Worm (Caenorhabditis elegans) whole organism, mixed stage, embryonic: ENCODE data around the gene dod-22.

Experiments
- elt-3 ChIP-seq: fragments of 150-350 bp; optimal IDR thresholded peaks from 2 replicates; lab custom pipeline; 2014; ENCODE audit warnings: missing biosample characterization, missing genetic modification characterization
- flh-1 ChIP-seq: fragments of 200-800 bp; sonication (Bioruptor generic); optimal IDR thresholded peaks from 2 replicates; lab custom pipeline; 2018; ENCODE audit warnings: mild to moderate bottlenecking, missing genetic modification characterization, moderate library complexity, missing compliant biosample characterization
- mab-5 ChIP-seq: fragments of 150-350 bp; optimal IDR thresholded peaks from 2 replicates; lab custom pipeline; 2014; ENCODE audit warnings: missing biosample characterization, missing genetic modification characterization
- nhr-237 ChIP-seq: fragments of 150-350 bp; optimal IDR thresholded peaks from 2 replicates; lab custom pipeline; 2014; ENCODE audit warnings: missing biosample characterization, missing genetic modification characterization
- nhr-28 ChIP-seq: fragments of 150-350 bp; optimal IDR thresholded peaks from 2 replicates; lab custom pipeline; 2014; ENCODE audit warnings: missing biosample characterization, missing genetic modification characterization
- nhr-76 ChIP-seq: sonication (generic microtip); optimal IDR thresholded peaks from 2 replicates; lab custom pipeline; 2017; ENCODE audit warnings: missing biosample characterization, missing genetic modification characterization
- tbx-8 ChIP-seq: fragments of 200-800 bp; sonication (Bioruptor generic); optimal IDR thresholded peaks from 2 replicates; lab custom pipeline; 2018; ENCODE audit warnings: mild to moderate bottlenecking, missing genetic modification characterization, moderate library complexity, missing compliant biosample characterization
- unc-39 ChIP-seq: fragments of 150-350 bp; optimal IDR thresholded peaks from 2 replicates; lab custom pipeline; 2014; ENCODE audit warnings: missing biosample characterization, missing genetic modification characterization
- unc-62 ChIP-seq: fragments of 150-350 bp; optimal IDR thresholded peaks from 2 replicates; lab custom pipeline; 2014; ENCODE audit warnings: missing biosample characterization, missing genetic modification reagents, missing genetic modification characterization

ce11 chrIV:12965074-12965473 is at the start of gene dod-22:
- no peak for TF ChIP-seq nhr-237 (tag; lab: Kevin White, UChicago)
- TF ChIP-seq unc-39 (tag; lab: Kevin White, UChicago), result no peak
- TF ChIP-seq unc-62 (GFP tag; lab: Kevin White, UChicago), result no peak
- no peak for TF ChIP-seq mab-5
- TF ChIP-seq tbx-8 (GFP tag; lab: Kevin White, UChicago), result no peak
- no peak for TF ChIP-seq elt-3 (tag; lab: Kevin White, UChicago)
- no peak for TF ChIP-seq flh-1 (GFP tag; lab: Kevin White, UChicago)
- TF ChIP-seq nhr-76 (tag; lab: Kevin White, UChicago), result no peak
- no peak for TF ChIP-seq nhr-28 (tag; lab: Kevin White, UChicago)
